Worm (Caenorhabditis elegans) whole organism, L4 larva: ENCODE results near the gene C09B9.1.

ENCODE experiments used
- D1046.2 ChIP-seq: fragments of 200-800 bp; sonication (Bioruptor generic); IDR thresholded peaks from 2 replicates; pipeline ENCODE4 v1.3.6; 2022; ENCODE audit warnings: missing genetic modification characterization, missing compliant biosample characterization
- F44E2.7 ChIP-seq: fragments of 200-800 bp; sonication (Bioruptor generic); IDR thresholded peaks from 2 replicates; pipeline ENCODE4 v2.1.2; 2022; ENCODE audit warnings: missing genetic modification characterization, missing compliant biosample characterization
- R02D3.7 ChIP-seq: fragments of 150-350 bp; sonication (generic microtip); optimal IDR thresholded peaks from 3 replicates; lab custom pipeline; 2014; ENCODE audit warnings: missing biosample characterization, missing genetic modification characterization
- T20F7.1 ChIP-seq: fragments of 200-800 bp; sonication (Bioruptor generic); optimal IDR thresholded peaks from 2 replicates; lab custom pipeline; 2018; ENCODE audit warnings: mild to moderate bottlenecking, missing genetic modification characterization, missing compliant biosample characterization
- aha-1 ChIP-seq: fragments of 150-350 bp; peaks from one replicate; lab custom pipeline; 2014; ENCODE audit warnings: missing biosample characterization, missing genetic modification characterization
- aly-2 ChIP-seq: sonication (generic microtip); optimal IDR thresholded peaks from 2 replicates; lab custom pipeline; 2018; ENCODE audit warnings: missing biosample characterization, missing genetic modification characterization
- arid-1 ChIP-seq: fragments of 200-800 bp; sonication (Bioruptor generic); conservative IDR thresholded peaks from 2 replicates; pipeline ENCODE4 v1.3.6; 2022; ENCODE audit warnings: missing genetic modification reagents, missing genetic modification characterization, missing compliant biosample characterization
- attf-4 ChIP-seq: sonication (generic microtip); optimal IDR thresholded peaks from 3 replicates; lab custom pipeline; 2017; ENCODE audit warnings: missing biosample characterization, missing genetic modification characterization
- ceh-32 ChIP-seq: sonication (generic microtip); optimal IDR thresholded peaks from 2 replicates; lab custom pipeline; 2016; ENCODE audit warnings: mild to moderate bottlenecking, missing genetic modification characterization, missing compliant biosample characterization; ENCODE audit not compliant: poor library complexity
- ceh-44 ChIP-seq: fragments of 200-800 bp; sonication (Bioruptor generic); IDR thresholded peaks from 2 replicates; pipeline ENCODE4 v1.3.6; 2022; ENCODE audit warnings: missing genetic modification reagents, missing genetic modification characterization, missing compliant biosample characterization
- daf-16 ChIP-seq, 3 experiments: sonication (generic microtip); optimal IDR thresholded peaks; 2 replicates each; lab custom pipeline; 2016 to 2017; ENCODE audit warnings: missing genetic modification characterization in 3 of 3, missing genetic modification reagents in 3 of 3, mild to moderate bottlenecking in 2 of 3, missing compliant biosample characterization in 2 of 3, missing biosample characterization in 1 of 3, moderate library complexity in 1 of 3
- egl-27 ChIP-seq: sonication (generic microtip); optimal IDR thresholded peaks from 3 replicates; lab custom pipeline; 2017; ENCODE audit warnings: missing biosample characterization, missing genetic modification reagents, missing genetic modification characterization
- egl-43 ChIP-seq: fragments of 200-800 bp; sonication (Bioruptor generic); IDR thresholded peaks from 2 replicates; pipeline ENCODE4 v1.3.6; 2022; ENCODE audit warnings: missing genetic modification reagents, missing genetic modification characterization, missing compliant biosample characterization
- lin-1 ChIP-seq: fragments of 200-800 bp; sonication (Bioruptor generic); IDR thresholded peaks from 2 replicates; pipeline ENCODE4 v1.3.6; 2022; ENCODE audit warnings: missing genetic modification reagents, missing genetic modification characterization, missing compliant biosample characterization
- lin-38 ChIP-seq: fragments of 200-800 bp; sonication (Bioruptor generic); IDR thresholded peaks from 2 replicates; pipeline ENCODE4 v1.3.6; 2022; ENCODE audit warnings: missing genetic modification reagents, missing genetic modification characterization, missing compliant biosample characterization
- lir-3 ChIP-seq: sonication (generic microtip); optimal IDR thresholded peaks from 2 replicates; lab custom pipeline; 2016; ENCODE audit warnings: mild to moderate bottlenecking, missing genetic modification characterization, missing compliant biosample characterization
- lsy-2 ChIP-seq, 2 experiments: fragments of 150-350 bp in 1 of 2; sonication (generic microtip) in 1 of 2; optimal IDR thresholded peaks; 2 replicates each; lab custom pipeline; 2014 to 2017; ENCODE audit warnings: missing biosample characterization in 2 of 2, missing genetic modification characterization in 2 of 2
- mdl-1 ChIP-seq, 2 experiments: fragments of 150-350 bp in 1 of 2; sonication (generic microtip) in 1 of 2; optimal IDR thresholded peaks; 2 replicates each; lab custom pipeline; 2014 to 2017; ENCODE audit warnings: missing biosample characterization in 2 of 2, missing genetic modification characterization in 2 of 2
- mep-1 ChIP-seq: fragments of 150-350 bp; sonication (generic microtip); optimal IDR thresholded peaks from 3 replicates; lab custom pipeline; 2014; ENCODE audit warnings: missing biosample characterization, missing genetic modification characterization
- mxl-3 ChIP-seq: fragments of 200-800 bp; sonication (Bioruptor generic); optimal IDR thresholded peaks from 2 replicates; lab custom pipeline; 2018; ENCODE audit warnings: mild to moderate bottlenecking, missing genetic modification characterization, missing compliant biosample characterization
- nhr-11 ChIP-seq: fragments of 150-350 bp; optimal IDR thresholded peaks from 2 replicates; lab custom pipeline; 2014; ENCODE audit warnings: missing biosample characterization, missing genetic modification characterization
- nhr-111 ChIP-seq: fragments of 200-800 bp; sonication (Bioruptor generic); optimal IDR thresholded peaks from 2 replicates; lab custom pipeline; 2018; ENCODE audit warnings: mild to moderate bottlenecking, missing genetic modification characterization, missing compliant biosample characterization
- nhr-237 ChIP-seq: sonication (generic microtip); optimal IDR thresholded peaks from 2 replicates; lab custom pipeline; 2017; ENCODE audit warnings: missing biosample characterization, missing genetic modification characterization
- nhr-25 ChIP-seq: sonication (generic microtip); optimal IDR thresholded peaks from 2 replicates; lab custom pipeline; 2017; ENCODE audit warnings: missing genetic modification characterization, mild to moderate bottlenecking, missing compliant biosample characterization, antibody characterized with exemption, moderate library complexity, borderline replicate concordance; ENCODE audit not compliant: insufficient read depth
- nhr-41 ChIP-seq: fragments of 200-800 bp; sonication (Bioruptor generic); IDR thresholded peaks from 2 replicates; pipeline ENCODE4 v1.3.6; 2022; ENCODE audit warnings: missing genetic modification reagents, missing genetic modification characterization, missing compliant biosample characterization
- nhr-42 ChIP-seq: fragments of 200-800 bp; sonication (Bioruptor generic); IDR thresholded peaks from 2 replicates; pipeline ENCODE4 v1.3.6; 2022; ENCODE audit warnings: missing genetic modification characterization, missing compliant biosample characterization
- nhr-48 ChIP-seq: sonication (generic microtip); optimal IDR thresholded peaks from 2 replicates; lab custom pipeline; 2016; ENCODE audit warnings: mild to moderate bottlenecking, missing genetic modification characterization, missing compliant biosample characterization
- pqm-1 ChIP-seq: sonication (generic microtip); optimal IDR thresholded peaks from 2 replicates; lab custom pipeline; 2017; ENCODE audit warnings: missing biosample characterization, missing genetic modification characterization
- rbr-2 ChIP-seq: sonication (generic microtip); optimal IDR thresholded peaks from 2 replicates; lab custom pipeline; 2016; ENCODE audit warnings: missing genotype, missing genetic modification characterization, missing compliant biosample characterization
- saeg-2 ChIP-seq: fragments of 200-800 bp; sonication (Bioruptor generic); IDR thresholded peaks from 2 replicates; pipeline ENCODE4 v1.3.6; 2022; ENCODE audit warnings: missing genetic modification reagents, missing genetic modification characterization, missing compliant biosample characterization
- set-16 ChIP-seq: fragments of 200-800 bp; sonication (Bioruptor generic); IDR thresholded peaks from 2 replicates; pipeline ENCODE4 v1.3.6; 2022; ENCODE audit warnings: missing genetic modification reagents, missing genetic modification characterization, missing compliant biosample characterization
- skn-1 ChIP-seq: fragments of 150-350 bp; optimal IDR thresholded peaks from 2 replicates; lab custom pipeline; 2014; ENCODE audit warnings: missing biosample characterization, missing genetic modification characterization
- snpc-4 ChIP-seq: fragments of 150-350 bp; optimal IDR thresholded peaks from 2 replicates; lab custom pipeline; 2014; ENCODE audit warnings: missing biosample characterization, missing genetic modification characterization
- spr-3 ChIP-seq: fragments of 200-800 bp; sonication (Bioruptor generic); optimal IDR thresholded peaks from 2 replicates; lab custom pipeline; 2018; ENCODE audit warnings: mild to moderate bottlenecking, missing genetic modification characterization, missing compliant biosample characterization
- unc-130 ChIP-seq: sonication (generic microtip); optimal IDR thresholded peaks from 2 replicates; lab custom pipeline; 2016; ENCODE audit warnings: missing genetic modification reagents, missing genetic modification characterization, missing compliant biosample characterization
- unc-62 ChIP-seq, 3 experiments: fragments of 150-350 bp in 1 of 3; sonication (generic microtip); optimal IDR thresholded peaks in 2 of 3; peaks in 1 of 3; 1 replicate in 1 of 3; 2 replicates in 2 of 3; lab custom pipeline; 2014 to 2017; ENCODE audit warnings: missing biosample characterization in 3 of 3, missing genetic modification characterization in 3 of 3, missing genetic modification reagents in 3 of 3, missing genotype in 1 of 3
- vab-7 ChIP-seq: fragments of 200-800 bp; sonication (Bioruptor generic); IDR thresholded peaks from 2 replicates; pipeline ENCODE4 v1.3.6; 2022; ENCODE audit warnings: missing genetic modification reagents, missing genetic modification characterization, missing compliant biosample characterization
- zfp-2 ChIP-seq: sonication (generic microtip); optimal IDR thresholded peaks from 2 replicates; lab custom pipeline; 2016; ENCODE audit warnings: mild to moderate bottlenecking, missing genetic modification characterization, missing compliant biosample characterization

C09B9.1 gene

DNA sequence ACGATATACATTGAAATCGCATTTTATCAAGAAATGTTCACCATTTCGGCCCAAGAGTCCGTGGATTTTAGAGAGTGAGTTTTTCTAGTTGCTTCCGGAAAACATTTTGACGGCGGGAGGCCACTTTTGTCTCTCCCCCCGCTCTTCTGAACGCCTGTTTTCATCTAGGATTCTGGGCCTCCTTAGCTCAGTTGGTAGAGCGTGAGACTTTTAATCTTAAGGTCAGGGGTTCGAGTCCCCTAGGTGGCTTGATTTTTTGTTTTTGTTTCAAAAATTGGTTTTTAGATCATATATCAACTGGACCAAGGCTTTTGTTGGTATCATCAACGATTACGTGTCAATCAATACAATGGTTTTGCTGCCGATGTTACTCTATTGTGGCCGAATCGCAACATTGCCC lies 1.2 kb downstream of the C09B9.1 start (continued):
- peak; percentile 9 to 60 for TF ChIP-seq daf-16 (GFP tag; optimal IDR thresholded peaks at IDR 0.05; lab: Kevin White, UChicago)
- no peak for TF ChIP-seq daf-16 (tag; optimal IDR thresholded peaks at IDR 0.05; lab: Kevin White, UChicago)
- peak; percentile 55 for TF ChIP-seq unc-130
- TF ChIP-seq mdl-1 (tag; optimal IDR thresholded peaks at IDR 0.05; lab: Kevin White, UChicago) = no peak
- TF ChIP-seq vab-7 = peak; percentile 81
- TF ChIP-seq ceh-32 (tag; lab: Kevin White, UChicago) = no peak
- no peak for TF ChIP-seq attf-4
- peak; percentile 30 for TF ChIP-seq nhr-111
- TF ChIP-seq mep-1 (tag; lab: Kevin White, UChicago) = no peak
- TF ChIP-seq aha-1 (tag; lab: Kevin White, UChicago) = no peak
- peak; percentile 6 for TF ChIP-seq lir-3
- no peak for TF ChIP-seq unc-62 (GFP tag; optimal IDR thresholded peaks at IDR 0.05 in 1 of 2; lab: Kevin White, UChicago)
- TF ChIP-seq unc-62 (tag; optimal IDR thresholded peaks at IDR 0.05; lab: Kevin White, UChicago) = no peak
- no peak for TF ChIP-seq nhr-25
- peak; percentile 80 for TF ChIP-seq arid-1
- TF ChIP-seq lsy-2 (tag; optimal IDR thresholded peaks at IDR 0.05; lab: Kevin White, UChicago) = no peak
- no peak for TF ChIP-seq snpc-4 (tag; lab: Kevin White, UChicago)
- TF ChIP-seq nhr-41 = peak; percentile 77; the same call in 1 of the 2 replicates
- no peak for TF ChIP-seq spr-3 (GFP tag; lab: Kevin White, UChicago)
- no peak for TF ChIP-seq zfp-2
- TF ChIP-seq nhr-42 (GFP tag; lab: Robert Waterston, UW) = no peak; the same call in 1 of the 2 replicates
- peak; percentile 61 for TF ChIP-seq lin-1 (GFP tag; lab: Robert Waterston, UW)
- TF ChIP-seq set-16 (GFP tag; lab: Robert Waterston, UW) = no peak
- TF ChIP-seq T20F7.1 (GFP tag; lab: Kevin White, UChicago) = peak; percentile 32
- TF ChIP-seq pqm-1 (tag; lab: Kevin White, UChicago) = no peak
- peak; percentile 16 for TF ChIP-seq rbr-2 (tag; lab: Kevin White, UChicago)
- no peak for TF ChIP-seq mxl-3
- no peak for TF ChIP-seq skn-1 (tag; lab: Kevin White, UChicago)
- TF ChIP-seq egl-43 = no peak; the same call in 1 of the 2 replicates
- no peak for TF ChIP-seq nhr-48 (tag; lab: Kevin White, UChicago)
- no peak for TF ChIP-seq R02D3.7
- no peak for TF ChIP-seq nhr-237 (tag; lab: Kevin White, UChicago)
- TF ChIP-seq F44E2.7 = peak; percentile 79; the same call in 1 of the 2 replicates
- TF ChIP-seq egl-27 (tag; lab: Kevin White, UChicago) = no peak
- TF ChIP-seq, all 104 proteins: peak for 35

DNA sequence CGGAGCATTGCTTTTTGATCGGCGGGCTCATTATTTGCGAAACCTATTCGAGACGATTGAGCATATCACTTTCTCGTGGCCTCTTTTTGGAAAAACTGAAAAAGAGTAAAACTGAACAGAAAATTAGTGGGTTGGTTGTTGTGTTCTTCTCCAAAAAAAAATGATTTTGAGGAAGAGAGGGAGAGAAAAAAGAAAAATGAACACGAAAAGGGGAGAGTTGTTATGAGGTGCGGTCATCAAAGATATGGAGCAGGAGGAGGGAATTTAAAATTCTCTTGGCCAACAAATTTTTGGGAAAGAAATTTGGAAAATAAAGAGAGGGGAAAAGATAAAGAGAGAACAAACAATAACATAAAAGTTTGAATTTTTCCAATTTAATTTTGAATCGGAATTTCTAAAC lies 7.8 kb downstream of the C09B9.1 start, which contains the start of gene hot-9:
Gene hot-9 (minus strand): TSS at position 101 of the 400 bp plus-strand sequence.
- TF ChIP-seq spr-3 (GFP tag; lab: Kevin White, UChicago) = no peak
- no peak for TF ChIP-seq saeg-2 (GFP tag; lab: Robert Waterston, UW)
- no peak for TF ChIP-seq arid-1
- TF ChIP-seq lir-3 = no peak
- no peak for TF ChIP-seq nhr-11 (tag; lab: Kevin White, UChicago)
- no peak for TF ChIP-seq lin-38 (GFP tag; lab: Robert Waterston, UW)

DNA sequence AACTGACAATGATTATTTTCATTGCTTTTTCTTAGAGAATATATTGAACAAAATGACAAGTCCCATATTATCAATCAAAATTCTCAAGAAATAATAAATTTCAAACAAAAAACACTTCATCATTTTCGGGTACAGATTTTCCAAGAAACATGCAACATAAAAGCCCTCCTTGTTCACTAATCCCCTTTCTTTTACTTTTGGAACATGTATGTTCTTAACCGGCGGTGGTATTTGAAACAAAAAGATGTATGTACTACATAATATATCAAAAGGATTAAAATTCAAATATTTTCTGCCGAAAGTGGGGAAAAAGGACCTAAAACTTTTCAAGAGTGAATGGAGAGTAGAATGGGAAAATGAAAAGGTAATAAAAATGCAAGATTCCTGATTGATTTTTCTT lies 16.7 kb downstream of the C09B9.1 start:
- TF ChIP-seq aly-2 (tag; lab: Kevin White, UChicago) (no peak), aha-1 (tag; lab: Kevin White, UChicago) (peak; percentile 35), F44E2.7 (no peak), ceh-44 (no peak), D1046.2 (GFP tag; lab: Robert Waterston, UW) (no peak)
